Fruit fly (Drosophila melanogaster) whole organism, prepupa: ENCODE results near the gene mthl1.

Experiments
- CG10669 ChIP-seq: fragments of 200-800 bp; sonication (Bioruptor generic); optimal IDR thresholded peaks from 3 replicates; lab custom pipeline; 2018; ENCODE audit warnings: missing biosample characterization, mild to moderate bottlenecking, missing genetic modification characterization, moderate library complexity
- CG16779 ChIP-seq: fragments of 200-800 bp; sonication (Bioruptor generic); optimal IDR thresholded peaks from 3 replicates; lab custom pipeline; 2017; ENCODE audit warnings: missing biosample characterization, mild to moderate bottlenecking, missing genetic modification characterization
- topi ChIP-seq: fragments of 200-800 bp; sonication (Bioruptor generic); optimal IDR thresholded peaks from 3 replicates; lab custom pipeline; 2016; ENCODE audit warnings: missing biosample characterization, missing genetic modification characterization

DNA sequence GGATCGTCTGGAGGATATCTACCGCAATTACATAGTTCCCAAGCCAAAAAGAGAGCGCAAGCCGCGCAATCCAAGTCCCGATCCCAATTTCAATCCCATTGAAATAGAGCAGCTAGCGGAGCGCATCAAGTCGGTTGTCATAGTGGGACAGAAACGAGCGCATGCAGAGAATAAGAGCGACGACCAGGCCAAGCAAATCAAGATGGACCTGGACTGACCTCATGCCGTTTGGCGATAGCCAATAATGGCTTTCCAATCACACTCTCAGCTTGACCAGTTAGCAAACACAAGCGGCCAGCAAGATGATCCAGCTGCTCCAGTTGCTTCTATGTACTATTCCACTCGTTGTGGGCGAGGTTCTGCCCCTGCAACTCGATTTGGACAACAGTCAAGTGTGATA is 10.9 kb downstream of the mthl1 start:
- TF ChIP-seq topi (GFP tag; lab: Kevin White, UChicago), result no peak
- no peak for TF ChIP-seq CG10669 (GFP tag; lab: Kevin White, UChicago)
- no peak for TF ChIP-seq CG16779 (tag; lab: Kevin White, UChicago)
